Fruit fly (Drosophila melanogaster) whole organism, wandering third instar larva: ENCODE results near the gene CG11889.

Source experiments
- Abd-B ChIP-seq: fragments of >200 bp; optimal IDR thresholded peaks from 2 replicates; lab custom pipeline; 2017; ENCODE audit warnings: missing biosample characterization, missing genetic modification characterization
- CrebA ChIP-seq: fragments of 200-800 bp; sonication (Bioruptor generic); optimal IDR thresholded peaks from 2 replicates; lab custom pipeline; 2016; ENCODE audit warnings: missing biosample characterization, mild to moderate bottlenecking, missing genetic modification characterization, borderline replicate concordance
- Dfd ChIP-seq: fragments of >200 bp; optimal IDR thresholded peaks from 2 replicates; lab custom pipeline; 2017; ENCODE audit warnings: missing biosample characterization, missing genetic modification characterization
- Hnf4 ChIP-seq: fragments of 200-800 bp; sonication (Bioruptor generic); optimal IDR thresholded peaks from 2 replicates; lab custom pipeline; 2016; ENCODE audit warnings: missing biosample characterization, mild to moderate bottlenecking, missing genetic modification characterization
- Hr78 ChIP-seq: fragments of >200 bp; optimal IDR thresholded peaks from 2 replicates; lab custom pipeline; 2017; ENCODE audit warnings: missing biosample characterization, missing genetic modification characterization
- Jra ChIP-seq: sonication (Bioruptor generic); optimal IDR thresholded peaks from 2 replicates; lab custom pipeline; 2016; ENCODE audit warnings: missing biosample characterization, missing genetic modification characterization
- Mio ChIP-seq: sonication (Bioruptor generic); optimal IDR thresholded peaks from 2 replicates; lab custom pipeline; 2016; ENCODE audit warnings: missing biosample characterization, missing genetic modification characterization
- Sp1 ChIP-seq: fragments of 200-800 bp; sonication (Bioruptor generic); optimal IDR thresholded peaks from 3 replicates; lab custom pipeline; 2019; ENCODE audit warnings: missing biosample characterization, mild to moderate bottlenecking, missing genetic modification characterization, moderate library complexity
- Vsx2 ChIP-seq: fragments of 200-300, 225-300 bp; sonication (Bioruptor generic); optimal IDR thresholded peaks from 2 replicates; lab custom pipeline; 2018; ENCODE audit warnings: missing biosample characterization, missing genetic modification characterization; ENCODE audit not compliant: partially characterized antibody
- br ChIP-seq: fragments of 200-800 bp; sonication (Bioruptor generic); optimal IDR thresholded peaks from 2 replicates; lab custom pipeline; 2016; ENCODE audit warnings: missing biosample characterization, missing genetic modification characterization
- lola ChIP-seq: fragments of >200 bp; optimal IDR thresholded peaks from 2 replicates; lab custom pipeline; 2017; ENCODE audit warnings: missing biosample characterization, missing genetic modification characterization
- psq ChIP-seq: fragments of 200-800 bp; sonication (Bioruptor generic); optimal IDR thresholded peaks from 3 replicates; lab custom pipeline; 2017; ENCODE audit warnings: missing biosample characterization, mild to moderate bottlenecking, missing genetic modification characterization, moderate library complexity

- TF ChIP-seq Vsx2 (GFP tag; lab: Kevin White, UChicago) (no peak), br (no peak), Hnf4 (no peak), Abd-B (GFP tag; lab: Kevin White, UChicago) (no peak), lola (GFP tag; lab: Kevin White, UChicago) (no peak), Jra (GFP tag; lab: Kevin White, UChicago) (no peak), Hr78 (GFP tag; lab: Kevin White, UChicago) (no peak), Mio (GFP tag; lab: Kevin White, UChicago) (no peak), Dfd (GFP tag; lab: Kevin White, UChicago) (no peak), CrebA (no peak), Sp1 (no peak), psq (GFP tag; lab: Kevin White, UChicago) (no peak)
Observed at dm6 chr3R:25299507-25299964, 29.5 kb downstream of the CG11889 start, which contains the start of gene CG31288.
